Fruit fly (Drosophila melanogaster) whole organism, embryonic: ENCODE data around the gene parvin.

Experiments used
- CkIIα-i1 ChIP-seq: fragments of 200-800 bp; sonication (Bioruptor generic); IDR thresholded peaks from 2 replicates; pipeline ENCODE4 v1.3.6; 2022; ENCODE audit warnings: missing biosample characterization, missing genetic modification characterization
- ERR ChIP-seq: fragments of 200-800 bp; sonication (Bioruptor generic); optimal IDR thresholded peaks from 2 replicates; lab custom pipeline; 2016; ENCODE audit warnings: missing biosample characterization, missing genetic modification characterization
- Myb ChIP-seq: fragments of 200-800 bp; sonication (Bioruptor generic); optimal IDR thresholded peaks from 2 replicates; lab custom pipeline; 2016; ENCODE audit warnings: missing biosample characterization, missing genetic modification characterization
- Poxn ChIP-seq: fragments of 200-800 bp; sonication (Bioruptor generic); IDR thresholded peaks from 2 replicates; pipeline ENCODE4 v1.3.6; 2022; ENCODE audit warnings: missing biosample characterization, missing genetic modification characterization
- eyg ChIP-seq: fragments of 200-800 bp; sonication (Bioruptor generic); optimal IDR thresholded peaks from 3 replicates; lab custom pipeline; 2016; ENCODE audit warnings: missing biosample characterization, missing genetic modification characterization
- fu2 ChIP-seq: fragments of 200-800 bp; sonication (Bioruptor generic); optimal IDR thresholded peaks from 2 replicates; lab custom pipeline; 2016; ENCODE audit warnings: missing biosample characterization, missing genetic modification characterization
- pan ChIP-seq, 4 experiments: fragments of >200 bp in 3 of 4; fragments of 200-800 bp in 1 of 4; sonication (Bioruptor generic) in 1 of 4; optimal IDR thresholded peaks in 3 of 4; IDR thresholded peaks in 1 of 4; 2 replicates each; pipeline versions ENCODE4 v1.3.6 to Lab custom; 2017 to 2022; ENCODE audit warnings: missing biosample characterization in 2 of 4, missing genetic modification characterization in 2 of 4, mixed read lengths in 1 of 4
- unc-4 ChIP-seq: fragments of 200-800 bp; sonication (Bioruptor generic); IDR thresholded peaks from 2 replicates; pipeline ENCODE4 v1.3.6; 2022; ENCODE audit warnings: missing biosample characterization, missing genetic modification characterization; ENCODE audit not compliant: partially characterized antibody
- wdn ChIP-seq: fragments of 200-800 bp; sonication (Bioruptor generic); IDR thresholded peaks from 2 replicates; pipeline ENCODE4 v1.3.6; 2022; ENCODE audit warnings: missing biosample characterization, missing genetic modification characterization

dm6 chrX:19786823-19787222, 41.0 kb downstream of the parvin start:
- no peak for TF ChIP-seq CkIIα-i1
- TF ChIP-seq pan (optimal IDR thresholded peaks at IDR 0.05; lab: Kevin White, UChicago) = no peak
- TF ChIP-seq pan (GFP tag; optimal IDR thresholded peaks at IDR 0.05 in 1 of 2, IDR thresholded peaks at IDR 0.05 in 1 of 2) = no peak
- TF ChIP-seq Myb = no peak
- TF ChIP-seq unc-4 (GFP tag; lab: Robert Waterston, UW) = no peak
- TF ChIP-seq wdn (GFP tag; lab: Robert Waterston, UW) = no peak
- TF ChIP-seq eyg (GFP tag; lab: Kevin White, UChicago) = no peak
- TF ChIP-seq fu2 (GFP tag; lab: Kevin White, UChicago) = no peak
- no peak for TF ChIP-seq Poxn
- no peak for TF ChIP-seq ERR (GFP tag; lab: Kevin White, UChicago)
